Fruit fly (Drosophila melanogaster): ENCODE measurements around the gene CG9471.
A peak's percentile ranks its signal among the peaks of the same experiment; 100 is the strongest.

DNA sequence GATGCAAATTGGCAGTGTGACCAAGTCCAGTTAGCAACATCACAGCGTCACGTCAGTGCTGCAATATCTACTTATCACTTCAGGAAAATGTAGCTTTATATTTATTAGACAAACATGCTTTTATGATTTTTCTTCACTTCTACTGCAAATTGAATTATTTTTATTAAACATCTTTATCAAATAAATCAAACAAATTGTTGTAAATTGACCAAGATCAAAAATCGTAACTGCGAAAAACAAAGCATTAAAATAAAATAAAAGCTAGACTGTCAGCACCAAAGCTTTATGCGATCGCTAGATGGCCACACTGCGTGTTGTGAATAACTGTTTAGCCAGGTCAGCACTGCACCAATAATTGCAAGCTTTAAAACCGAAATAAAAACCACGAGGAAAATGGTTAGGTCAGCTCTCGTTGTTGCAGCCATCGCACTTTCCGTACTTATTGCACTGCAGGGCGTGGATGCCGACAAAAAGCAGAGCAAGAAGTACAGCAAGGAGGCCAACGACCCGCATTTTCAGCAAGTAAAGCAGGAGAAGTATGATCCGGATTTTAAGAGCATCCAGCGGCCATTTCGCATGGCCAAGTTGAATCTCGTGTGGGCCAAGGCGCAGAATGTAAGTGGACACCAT lies 19.9 kb upstream of the CG9471 start, which contains the start of the genes CG12945 and CG8507:
- peak in 1 of 2 experiments; percentile 68 for TF ChIP-seq foxo (GFP tag; optimal IDR thresholded peaks at IDR 0.05)
- TF ChIP-seq fru (GFP tag; optimal IDR thresholded peaks at IDR 0.05) = no peak
- no peak for TF ChIP-seq Hr78 (GFP tag; optimal IDR thresholded peaks at IDR 0.05)
- TF ChIP-seq brk (GFP tag; optimal IDR thresholded peaks at IDR 0.05) = no peak

Measured in whole organism, wandering third instar larva.